Worm (Caenorhabditis elegans): ENCODE data around the gene F13H8.5.

DNA sequence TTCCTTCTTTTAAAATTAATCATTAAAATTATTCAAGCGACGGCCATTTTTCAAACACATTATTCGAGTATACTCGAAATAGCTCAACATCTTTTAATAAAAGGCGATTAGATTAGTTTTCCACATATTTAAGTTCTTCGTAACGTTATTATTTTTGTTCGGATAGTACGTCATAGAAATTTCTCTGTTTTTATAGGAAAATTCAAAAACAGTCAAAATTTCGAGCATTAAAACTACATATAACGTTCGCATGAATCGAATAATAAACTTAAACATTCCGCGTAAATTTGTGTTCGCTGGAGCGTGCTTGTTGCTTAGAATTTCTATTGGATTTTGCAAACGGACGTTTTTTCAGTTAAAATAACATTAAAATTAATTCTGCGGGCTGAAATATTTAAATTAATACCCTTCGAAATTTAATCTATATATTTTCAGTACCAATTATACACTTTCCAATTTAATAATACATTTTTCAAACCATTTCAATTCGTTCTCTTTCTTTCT lies 10.7 kb downstream of the F13H8.5 start, which contains the start of gene blos-4:
- TF ChIP-seq ref-1 (GFP tag; conservative IDR thresholded peaks at IDR 0.05): no peak
- no peak for TF ChIP-seq tab-1 (GFP tag; IDR thresholded peaks at IDR 0.05)
- TF ChIP-seq ztf-23 (GFP tag; IDR thresholded peaks at IDR 0.05): no peak
- TF ChIP-seq cog-1 (tag; optimal IDR thresholded peaks at IDR 0.05): no peak
- no peak for TF ChIP-seq med-1 (GFP tag; optimal IDR thresholded peaks at IDR 0.05; ENCODE audit: insufficient read depth)
